Worm (Caenorhabditis elegans) whole organism, L1 larva: ENCODE data around the gene letm-1.

ENCODE experiments used
- C16A3.4 ChIP-seq: fragments of 150-350 bp; optimal IDR thresholded peaks from 2 replicates; lab custom pipeline; 2014; ENCODE audit warnings: missing biosample characterization, missing genetic modification characterization
- C34B4.2 ChIP-seq: sonication (generic microtip); optimal IDR thresholded peaks from 2 replicates; lab custom pipeline; 2017; ENCODE audit warnings: mild to moderate bottlenecking, missing genetic modification characterization, missing compliant biosample characterization
- aha-1 ChIP-seq: fragments of 150-350 bp; optimal IDR thresholded peaks from 2 replicates; lab custom pipeline; 2014; ENCODE audit warnings: missing biosample characterization, missing genetic modification characterization
- aly-2 ChIP-seq: fragments of 150-350 bp; optimal IDR thresholded peaks from 2 replicates; lab custom pipeline; 2014; ENCODE audit warnings: missing biosample characterization, missing genetic modification characterization
- ceh-88 ChIP-seq: fragments of 200-800 bp; sonication (Bioruptor generic); IDR thresholded peaks from 2 replicates; pipeline ENCODE4 v1.3.6; 2022; ENCODE audit warnings: missing genetic modification characterization, missing compliant biosample characterization
- efl-1 ChIP-seq, 4 experiments: fragments of 150-350 bp; optimal IDR thresholded peaks in 3 of 4; peaks in 1 of 4; 1 replicate in 1 of 4; 2 replicates in 3 of 4; lab custom pipeline; 2014; ENCODE audit warnings: missing biosample characterization in 2 of 4, missing genetic modification characterization in 2 of 4, missing genetic modification reagents in 2 of 4
- egl-13 ChIP-seq: sonication (generic microtip); optimal IDR thresholded peaks from 2 replicates; lab custom pipeline; 2016; ENCODE audit warnings: missing genotype, missing genetic modification reagents, missing genetic modification characterization, missing compliant biosample characterization
- egl-27 ChIP-seq, 2 experiments: fragments of 150-350 bp in 1 of 2; sonication (generic microtip); optimal IDR thresholded peaks; 3 replicates each; lab custom pipeline; 2017 to 2018; ENCODE audit warnings: missing biosample characterization in 2 of 2, missing genetic modification characterization in 2 of 2, missing genetic modification reagents in 2 of 2
- elt-3 ChIP-seq, 6 experiments: fragments of 150-350 bp in 1 of 6; sonication (generic microtip); optimal IDR thresholded peaks; 2 replicates each; lab custom pipeline; 2017 to 2018; ENCODE audit warnings: missing biosample characterization in 6 of 6, missing genetic modification characterization in 6 of 6, inconsistent platforms in 1 of 6
- ets-5 ChIP-seq: fragments of 200-800 bp; sonication (Bioruptor generic); IDR thresholded peaks from 2 replicates; pipeline ENCODE4 v1.3.6; 2022; ENCODE audit warnings: missing genetic modification characterization, missing compliant biosample characterization
- fkh-10 ChIP-seq: sonication (generic microtip); optimal IDR thresholded peaks from 2 replicates; lab custom pipeline; 2017; ENCODE audit warnings: missing biosample characterization, missing genetic modification reagents, missing genetic modification characterization
- fkh-4 ChIP-seq: sonication (generic microtip); optimal IDR thresholded peaks from 2 replicates; lab custom pipeline; 2016; ENCODE audit warnings: missing compliant biosample characterization, missing genetic modification characterization, borderline replicate concordance
- fos-1 ChIP-seq: fragments of 150-350 bp; optimal IDR thresholded peaks from 2 replicates; lab custom pipeline; 2014; ENCODE audit warnings: missing biosample characterization, missing genetic modification characterization
- hlh-17 ChIP-seq: fragments of 200-800 bp; sonication (Bioruptor generic); optimal IDR thresholded peaks from 2 replicates; lab custom pipeline; 2018; ENCODE audit warnings: missing genetic modification characterization, mild to moderate bottlenecking, missing compliant biosample characterization, moderate library complexity, borderline replicate concordance
- hlh-4 ChIP-seq: sonication (generic microtip); optimal IDR thresholded peaks from 2 replicates; lab custom pipeline; 2016; ENCODE audit warnings: mild to moderate bottlenecking, missing genetic modification characterization, missing compliant biosample characterization
- jun-1 ChIP-seq: fragments of 150-350 bp; optimal IDR thresholded peaks from 2 replicates; lab custom pipeline; 2014; ENCODE audit warnings: missing biosample characterization, missing genetic modification reagents, missing genetic modification characterization
- lin-13 ChIP-seq: fragments of 150-350 bp; optimal IDR thresholded peaks from 2 replicates; lab custom pipeline; 2014; ENCODE audit warnings: missing biosample characterization, missing genetic modification reagents, missing genetic modification characterization
- lin-14 ChIP-seq: fragments of 200-800 bp; sonication (Bioruptor generic); optimal IDR thresholded peaks from 2 replicates; lab custom pipeline; 2018; ENCODE audit warnings: mild to moderate bottlenecking, missing genetic modification characterization, moderate library complexity, missing compliant biosample characterization
- lin-35 ChIP-seq, 2 experiments: fragments of 150-350 bp; optimal IDR thresholded peaks; 2 replicates each; lab custom pipeline; 2014; ENCODE audit warnings: missing biosample characterization in 2 of 2, missing genetic modification characterization in 2 of 2, missing genetic modification reagents in 2 of 2
- mab-9 ChIP-seq: fragments of 200-800 bp; sonication (Bioruptor generic); IDR thresholded peaks from 2 replicates; pipeline ENCODE4 v1.3.6; 2022; ENCODE audit warnings: missing genetic modification reagents, missing genetic modification characterization, missing compliant biosample characterization
- nhr-237 ChIP-seq: fragments of 150-350 bp; optimal IDR thresholded peaks from 2 replicates; lab custom pipeline; 2014; ENCODE audit warnings: missing biosample characterization, missing genetic modification characterization
- nhr-71 ChIP-seq: sonication (generic microtip); optimal IDR thresholded peaks from 2 replicates; lab custom pipeline; 2016; ENCODE audit warnings: mild to moderate bottlenecking, missing genetic modification characterization, moderate library complexity, missing compliant biosample characterization
- nhr-77 ChIP-seq: fragments of 150-350 bp; optimal IDR thresholded peaks from 2 replicates; lab custom pipeline; 2014; ENCODE audit warnings: missing biosample characterization, missing genetic modification characterization
- nhr-90 ChIP-seq: sonication (generic microtip); optimal IDR thresholded peaks from 2 replicates; lab custom pipeline; 2016; ENCODE audit warnings: mild to moderate bottlenecking, missing genetic modification characterization, missing compliant biosample characterization; ENCODE audit not compliant: poor library complexity
- pag-3 ChIP-seq: sonication (generic microtip); optimal IDR thresholded peaks from 2 replicates; lab custom pipeline; 2017; ENCODE audit warnings: missing genetic modification characterization, mild to moderate bottlenecking, missing compliant biosample characterization, antibody characterized with exemption, borderline replicate concordance; ENCODE audit not compliant: insufficient read depth
- pqm-1 ChIP-seq: sonication (generic microtip); optimal IDR thresholded peaks from 3 replicates; lab custom pipeline; 2017; ENCODE audit warnings: missing biosample characterization, missing genetic modification characterization
- snu-23 ChIP-seq: sonication (generic microtip); optimal IDR thresholded peaks from 2 replicates; lab custom pipeline; 2016; ENCODE audit warnings: missing genetic modification characterization, missing compliant biosample characterization
- sox-4 ChIP-seq: sonication (generic microtip); optimal IDR thresholded peaks from 2 replicates; lab custom pipeline; 2016; ENCODE audit warnings: missing genetic modification characterization, missing compliant biosample characterization
- tbx-2 ChIP-seq: sonication (generic microtip); optimal IDR thresholded peaks from 2 replicates; lab custom pipeline; 2016; ENCODE audit warnings: missing genetic modification characterization, missing compliant biosample characterization
- unc-130 ChIP-seq: fragments of 150-350 bp; optimal IDR thresholded peaks from 2 replicates; lab custom pipeline; 2017; ENCODE audit warnings: missing biosample characterization, missing genetic modification characterization, inconsistent platforms
- unc-98 ChIP-seq: fragments of 200-800 bp; sonication (Bioruptor generic); IDR thresholded peaks from 2 replicates; pipeline ENCODE4 v1.3.6; 2022; ENCODE audit warnings: missing genetic modification characterization, missing compliant biosample characterization
- zag-1 ChIP-seq: fragments of 150-350 bp; optimal IDR thresholded peaks from 2 replicates; lab custom pipeline; 2014; ENCODE audit warnings: missing biosample characterization, missing genetic modification characterization
- zip-4 ChIP-seq: fragments of 200-800 bp; sonication (Bioruptor generic); optimal IDR thresholded peaks from 2 replicates; lab custom pipeline; 2018; ENCODE audit warnings: mild to moderate bottlenecking, missing genetic modification characterization, moderate library complexity, missing compliant biosample characterization
- ztf-4 ChIP-seq: fragments of 150-350 bp; optimal IDR thresholded peaks from 2 replicates; lab custom pipeline; 2014; ENCODE audit warnings: missing biosample characterization, missing genetic modification characterization

The letm-1 gene

DNA sequence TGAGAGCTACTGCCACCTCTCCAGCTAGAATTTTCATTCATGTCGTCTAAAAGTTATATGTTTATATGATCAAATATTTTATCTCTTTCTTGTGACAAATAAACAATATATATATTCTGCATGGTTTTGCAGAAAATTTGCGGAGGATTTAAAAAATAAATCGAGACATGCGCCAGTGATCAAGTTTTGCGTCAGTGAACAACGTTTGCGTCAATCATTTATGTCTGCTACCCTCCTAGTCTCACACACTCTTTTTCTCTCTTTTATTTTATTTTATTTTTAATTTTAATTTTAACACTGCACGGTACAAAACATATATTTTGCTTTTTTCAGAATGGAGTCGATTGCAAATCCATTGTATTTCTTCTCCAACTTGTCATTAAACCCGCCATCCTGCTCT is 17.5 kb downstream of the letm-1 start, which contains the start of the genes tag-65 and ccz-1 (continued):
- TF ChIP-seq unc-98 (GFP tag; lab: Robert Waterston, UW) (no peak), ets-5 (GFP tag; lab: Robert Waterston, UW) (no peak), jun-1 (tag; lab: Kevin White, UChicago) (peak; percentile 80), mab-9 (GFP tag; lab: Robert Waterston, UW) (peak; percentile 58; the same call in 1 of the 2 replicates), aha-1 (tag; lab: Kevin White, UChicago) (peak; percentile 61), tbx-2 (tag; lab: Kevin White, UChicago) (peak; percentile 91), nhr-237 (tag; lab: Kevin White, UChicago) (peak; percentile 41)

DNA sequence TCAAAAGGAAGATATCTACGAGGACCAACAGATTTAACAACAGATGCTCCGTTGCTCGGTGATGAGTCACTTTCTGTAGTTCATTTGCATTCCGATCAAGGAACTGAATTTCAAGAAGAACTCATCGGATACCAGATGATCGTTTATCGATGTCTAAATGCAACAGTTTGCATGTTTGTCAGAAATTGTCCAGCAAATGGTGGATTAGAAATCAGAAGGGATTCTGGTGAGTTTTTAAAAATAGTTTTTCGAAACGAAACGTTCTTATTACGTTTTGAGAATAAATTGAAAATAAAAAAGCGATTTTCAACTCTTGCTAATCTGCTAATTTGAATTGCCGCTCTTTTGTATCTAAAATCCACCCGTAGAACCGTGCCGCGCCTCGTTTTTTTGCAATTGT is 18.8 kb downstream of the letm-1 start:
- TF ChIP-seq ceh-88 (GFP tag; lab: Robert Waterston, UW) (no peak), egl-13 (no peak), C34B4.2 (tag; lab: Kevin White, UChicago) (no peak), fos-1 (no peak), zag-1 (tag; lab: Kevin White, UChicago) (no peak), snu-23 (GFP tag; lab: Kevin White, UChicago) (no peak), fkh-4 (tag; lab: Kevin White, UChicago) (no peak), pag-3 (tag; lab: Kevin White, UChicago) (no peak), lin-13 (no peak), pqm-1 (no peak), nhr-90 (tag; lab: Kevin White, UChicago) (no peak), sox-4 (tag; lab: Kevin White, UChicago) (no peak), hlh-4 (tag; lab: Kevin White, UChicago) (no peak), fkh-10 (GFP tag; lab: Kevin White, UChicago) (no peak), egl-27 (tag; optimal IDR thresholded peaks at IDR 0.05; lab: Kevin White, UChicago) (no peak), ztf-4 (no peak)

DNA sequence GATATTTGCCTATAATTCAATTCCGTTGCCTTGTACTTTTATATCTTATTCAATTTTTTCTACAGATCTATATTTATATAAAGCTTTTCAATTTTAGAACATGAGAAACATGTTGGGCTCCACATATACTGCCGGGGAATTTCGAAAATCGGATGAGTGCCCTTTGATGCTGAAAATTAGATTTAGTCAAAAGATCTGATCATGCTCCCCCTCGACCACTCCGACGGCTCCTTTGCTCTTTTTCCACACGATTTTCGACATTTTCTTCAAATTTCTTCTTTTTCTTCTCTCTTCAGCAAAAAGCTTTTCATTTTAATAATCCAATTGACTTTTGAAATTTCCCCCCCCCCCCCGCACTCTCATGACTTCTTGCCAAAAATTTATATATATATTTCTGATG is 20.4 kb downstream of the letm-1 start:
- TF ChIP-seq lin-35 (GFP tag; optimal IDR thresholded peaks at IDR 0.05; lab: Kevin White, UChicago) (no peak), efl-1 (optimal IDR thresholded peaks at IDR 0.05; lab: Kevin White, UChicago) (no peak), efl-1 (GFP tag; optimal IDR thresholded peaks at IDR 0.05 in 1 of 2; lab: Kevin White, UChicago) (peak in 1 of 2 experiments; percentile 78), hlh-4 (tag; lab: Kevin White, UChicago) (no peak), fkh-10 (GFP tag; lab: Kevin White, UChicago) (peak; percentile 82), hlh-17 (GFP tag; lab: Kevin White, UChicago) (no peak), nhr-71 (peak; percentile 2), mab-9 (GFP tag; lab: Robert Waterston, UW) (peak; percentile 12; the same call in 1 of the 2 replicates), lin-14 (GFP tag; lab: Kevin White, UChicago) (peak; percentile 47), aly-2 (tag; lab: Kevin White, UChicago) (no peak)

DNA sequence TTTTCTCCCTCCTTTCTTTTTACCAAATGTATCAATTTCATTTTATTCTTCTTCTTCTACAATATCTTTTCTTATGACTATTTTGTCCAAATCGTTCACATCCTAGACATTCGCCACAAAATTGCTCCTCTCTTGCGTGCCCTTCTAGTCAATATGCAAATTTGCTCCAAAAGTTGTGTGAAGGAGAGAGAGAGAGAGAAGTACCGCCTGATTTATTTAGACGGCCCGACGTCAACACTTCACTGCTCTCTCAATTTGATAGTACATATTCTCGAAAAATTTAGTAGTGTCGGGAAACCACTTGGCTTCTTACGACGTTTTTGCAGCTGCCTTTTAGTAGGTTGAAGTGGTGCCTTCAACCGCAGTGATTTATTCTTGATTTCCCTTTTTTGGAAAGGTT is 25.5 kb downstream of the letm-1 start:
- TF ChIP-seq elt-3 (tag; optimal IDR thresholded peaks at IDR 0.05; lab: Kevin White, UChicago) (no peak), lin-14 (GFP tag; lab: Kevin White, UChicago) (peak; percentile 51), hlh-4 (tag; lab: Kevin White, UChicago) (no peak)
- TF ChIP-seq, all 84 proteins: peak for 1

DNA sequence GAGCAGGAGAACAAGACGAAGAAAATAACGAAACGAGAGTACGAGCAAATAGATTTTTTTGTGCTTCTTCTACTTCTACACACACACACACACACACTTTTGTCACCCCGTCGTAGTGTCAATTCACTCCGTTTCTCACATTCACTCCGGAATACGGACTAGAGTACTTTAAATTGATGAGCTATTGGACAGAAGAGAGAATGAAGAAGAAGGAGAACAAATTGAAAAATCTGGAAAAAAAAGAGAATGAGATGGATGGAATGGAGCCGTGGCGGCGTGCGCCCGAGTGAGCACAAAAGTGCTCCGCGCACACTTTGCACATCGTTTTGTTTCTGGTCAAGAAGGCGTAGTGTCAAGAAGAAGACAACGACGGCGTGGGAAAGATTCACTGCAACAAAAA is 26.4 kb downstream of the letm-1 start:
- TF ChIP-seq ceh-88 (GFP tag; lab: Robert Waterston, UW) = no peak
- TF ChIP-seq zip-4 (GFP tag; lab: Kevin White, UChicago) = no peak
- no peak for TF ChIP-seq unc-130 (tag; lab: Kevin White, UChicago)
- no peak for TF ChIP-seq C16A3.4
- no peak for TF ChIP-seq nhr-77
- no peak for TF ChIP-seq lin-13
- TF ChIP-seq, all 84 proteins: peak for 0
